Fruit fly (Drosophila melanogaster): ENCODE data around the gene Cnb.

Gene Cnb

dm6 chr3L:1976760-1977159 is 29.4 kb downstream of the Cnb start:
- TF ChIP-seq Rel (GFP tag; optimal IDR thresholded peaks at IDR 0.05) = no peak
- no peak for TF ChIP-seq Rel (tag; optimal IDR thresholded peaks at IDR 0.05)
- no peak for TF ChIP-seq Dfd (GFP tag; optimal IDR thresholded peaks at IDR 0.05)
- no peak for TF ChIP-seq dmrt93B (GFP tag; optimal IDR thresholded peaks at IDR 0.05)
- TF ChIP-seq Vsx2 (GFP tag; optimal IDR thresholded peaks at IDR 0.05; ENCODE audit: partially characterized antibody) = no peak
- no peak for TF ChIP-seq jim (GFP tag; optimal IDR thresholded peaks at IDR 0.05)
- TF ChIP-seq foxo (GFP tag; optimal IDR thresholded peaks at IDR 0.05) = no peak
- TF ChIP-seq OdsH (GFP tag; optimal IDR thresholded peaks at IDR 0.05) = no peak
- no peak for TF ChIP-seq HLH106 (tag; optimal IDR thresholded peaks at IDR 0.05)
- TF ChIP-seq tai (GFP tag; optimal IDR thresholded peaks at IDR 0.05) = no peak
- no peak for TF ChIP-seq Myc (optimal IDR thresholded peaks at IDR 0.05)
- no peak for TF ChIP-seq psq (GFP tag; optimal IDR thresholded peaks at IDR 0.05)
- TF ChIP-seq Hr78 (GFP tag; optimal IDR thresholded peaks at IDR 0.05) = no peak
- TF ChIP-seq Sp1 (GFP tag; optimal IDR thresholded peaks at IDR 0.05) = no peak
- no peak for TF ChIP-seq br (GFP tag; optimal IDR thresholded peaks at IDR 0.05)
- TF ChIP-seq ey (GFP tag; optimal IDR thresholded peaks at IDR 0.05) = no peak
- TF ChIP-seq CG32264 (GFP tag; optimal IDR thresholded peaks at IDR 0.05) = no peak
- TF ChIP-seq pan (optimal IDR thresholded peaks at IDR 0.05) = no peak

dm6 chr3L:1985406-1985805 is 38.0 kb downstream of the Cnb start:
- TF ChIP-seq dl (GFP tag; optimal IDR thresholded peaks at IDR 0.05; ENCODE audit: insufficient read depth in 1 of 2, partially characterized antibody in 2 of 2) (no peak), ey (GFP tag; optimal IDR thresholded peaks at IDR 0.05) (no peak), CG32264 (GFP tag; optimal IDR thresholded peaks at IDR 0.05) (no peak), CrebA (GFP tag; optimal IDR thresholded peaks at IDR 0.05; ENCODE audit: borderline replicate concordance) (no peak), N (GFP tag; optimal IDR thresholded peaks at IDR 0.05) (no peak), OdsH (GFP tag; optimal IDR thresholded peaks at IDR 0.05) (no peak), Myc (optimal IDR thresholded peaks at IDR 0.05) (no peak), sage (GFP tag; optimal IDR thresholded peaks at IDR 0.05) (no peak)

Data from whole organism, wandering third instar larva.